ENCODE assay signal across 2 worm cellular contexts in genomic region chrII:13697691-13698090, ce11.
TF ChIP-seq lines count a peak whose summit lies in the region.

No protein-coding gene starts in this region.

TF ChIP-seq in whole organism, L1 larva, 84 proteins besides CTCF, POLR2A, EP300 and RAD21:
- TF ChIP-seq ces-1 (GFP tag; optimal IDR thresholded peaks at IDR 0.05; lab: Kevin White, UChicago) = no peak
- TF ChIP-seq fkh-8 (tag; optimal IDR thresholded peaks at IDR 0.05; lab: Kevin White, UChicago) = peak; percentile 68
- peak; percentile 68 for TF ChIP-seq pax-3 (tag; optimal IDR thresholded peaks at IDR 0.05; lab: Kevin White, UChicago)
- peak; percentile 19 for TF ChIP-seq nhr-47 (tag; optimal IDR thresholded peaks at IDR 0.05; lab: Kevin White, UChicago)
- peak; percentile 86 for TF ChIP-seq dsc-1 (tag; optimal IDR thresholded peaks at IDR 0.05; lab: Kevin White, UChicago)
TF ChIP-seq in whole organism, L1 larva: peak in this region for 4.

TF ChIP-seq in whole organism, L4 larva, 104 proteins besides CTCF, POLR2A, EP300 and RAD21:
- peak; percentile 14 for TF ChIP-seq aha-1 (tag; lab: Kevin White, UChicago)
- no peak for TF ChIP-seq ZK546.5 (tag; optimal IDR thresholded peaks at IDR 0.05; lab: Kevin White, UChicago)

Comparison
In these comparisons a context has a peak if more than half of its experiments do, and no peak if none do; other contexts are left out.
1. Of the 29 proteins assayed by ChIP-seq in both whole organism, L4 larva and whole organism, L1 larva: peak only in whole organism, L4 larva: aha-1; only in whole organism, L1 larva: none; in both: none; in neither: 28.